Fruit fly (Drosophila melanogaster) whole organism, prepupa: ENCODE results near the gene CG33995.

ENCODE experiments used
- Blimp-1 ChIP-seq: fragments of 200-800 bp; sonication (Bioruptor generic); optimal IDR thresholded peaks from 3 replicates; lab custom pipeline; 2017; ENCODE audit warnings: missing biosample characterization, missing genetic modification characterization, mild to moderate bottlenecking, moderate library complexity, missing genetic modification reagents
- CG10631 ChIP-seq: fragments of 200-800 bp; sonication (Bioruptor generic); optimal IDR thresholded peaks from 2 replicates; lab custom pipeline; 2016; ENCODE audit warnings: missing biosample characterization, missing genetic modification characterization
- CG10669 ChIP-seq: fragments of 200-800 bp; sonication (Bioruptor generic); optimal IDR thresholded peaks from 3 replicates; lab custom pipeline; 2018; ENCODE audit warnings: missing biosample characterization, mild to moderate bottlenecking, missing genetic modification characterization, moderate library complexity
- CG11294 ChIP-seq: fragments of 200-800 bp; sonication (Bioruptor generic); IDR thresholded peaks from 2 replicates; pipeline ENCODE4 v1.3.6; 2022; ENCODE audit warnings: missing biosample characterization, missing genetic modification characterization
- CG11902 ChIP-seq: fragments of 200-800 bp; sonication (Bioruptor generic); optimal IDR thresholded peaks from 3 replicates; lab custom pipeline; 2016; ENCODE audit warnings: missing biosample characterization, missing genetic modification characterization
- CG1621 ChIP-seq: fragments of 200-800 bp; sonication (Bioruptor generic); optimal IDR thresholded peaks from 3 replicates; lab custom pipeline; 2018; ENCODE audit warnings: missing biosample characterization, mild to moderate bottlenecking, missing genetic modification characterization
- CG16779 ChIP-seq: fragments of 200-800 bp; sonication (Bioruptor generic); optimal IDR thresholded peaks from 3 replicates; lab custom pipeline; 2017; ENCODE audit warnings: missing biosample characterization, mild to moderate bottlenecking, missing genetic modification characterization
- CG3032 ChIP-seq: fragments of 200-800 bp; optimal IDR thresholded peaks from 2 replicates; lab custom pipeline; 2019; ENCODE audit warnings: missing biosample characterization, mild to moderate bottlenecking, missing genetic modification characterization, moderate library complexity
- CG31627 ChIP-seq: fragments of 200-800 bp; sonication (Bioruptor generic); optimal IDR thresholded peaks from 3 replicates; lab custom pipeline; 2016; ENCODE audit warnings: missing biosample characterization, missing genetic modification characterization
- CG32006 ChIP-seq: fragments of 200-800 bp; sonication (Bioruptor generic); optimal IDR thresholded peaks from 3 replicates; lab custom pipeline; 2017; ENCODE audit warnings: missing biosample characterization, mild to moderate bottlenecking, missing genetic modification characterization
- CG34406 ChIP-seq: fragments of 200-800 bp; sonication (Bioruptor generic); optimal IDR thresholded peaks from 3 replicates; lab custom pipeline; 2016; ENCODE audit warnings: missing biosample characterization, missing genetic modification characterization
- CG4318 ChIP-seq: fragments of 200-800 bp; sonication (Bioruptor generic); optimal IDR thresholded peaks from 3 replicates; lab custom pipeline; 2017; ENCODE audit warnings: missing biosample characterization, mild to moderate bottlenecking, missing genetic modification characterization
- CG6163 ChIP-seq: fragments of 200-800 bp; sonication (Bioruptor generic); IDR thresholded peaks from 3 replicates; pipeline ENCODE4 v1.3.6; 2022; ENCODE audit warnings: missing biosample characterization, missing genetic modification characterization
- CG6276 ChIP-seq: fragments of 200-800 bp; sonication (Bioruptor generic); optimal IDR thresholded peaks from 2 replicates; lab custom pipeline; 2017; ENCODE audit warnings: missing biosample characterization, mild to moderate bottlenecking, missing genetic modification characterization
- CG6792 ChIP-seq: fragments of 200-800 bp; sonication (Bioruptor generic); optimal IDR thresholded peaks from 3 replicates; lab custom pipeline; 2016; ENCODE audit warnings: missing biosample characterization, missing genetic modification characterization
- CG6808 ChIP-seq: fragments of 200-800 bp; sonication (Bioruptor generic); optimal IDR thresholded peaks from 3 replicates; lab custom pipeline; 2017; ENCODE audit warnings: missing biosample characterization, missing genetic modification characterization, mild to moderate bottlenecking, moderate library complexity, missing genetic modification reagents
- CG6854 ChIP-seq: fragments of 200-800 bp; sonication (Bioruptor generic); optimal IDR thresholded peaks from 2 replicates; lab custom pipeline; 2017; ENCODE audit warnings: missing biosample characterization, mild to moderate bottlenecking, missing genetic modification characterization
- CG7368 ChIP-seq: fragments of 200-800 bp; sonication (Bioruptor generic); optimal IDR thresholded peaks from 3 replicates; lab custom pipeline; 2016; ENCODE audit warnings: missing biosample characterization, missing genetic modification characterization
- CG8632 ChIP-seq: fragments of 200-800 bp; sonication (Bioruptor generic); optimal IDR thresholded peaks from 3 replicates; lab custom pipeline; 2016; ENCODE audit warnings: missing biosample characterization, missing genetic modification characterization
- CG9139 ChIP-seq: fragments of 200-800 bp; sonication (Bioruptor generic); optimal IDR thresholded peaks from 3 replicates; lab custom pipeline; 2017; ENCODE audit warnings: missing biosample characterization, mild to moderate bottlenecking, missing genetic modification characterization
- Eip78C ChIP-seq: fragments of 200-800 bp; sonication (Bioruptor generic); peaks from one replicate; lab custom pipeline; 2016; ENCODE audit warnings: missing biosample characterization, missing genetic modification characterization
- Eip93F ChIP-seq: fragments of 200-800 bp; sonication (Bioruptor generic); optimal IDR thresholded peaks from 2 replicates; lab custom pipeline; 2016; ENCODE audit warnings: missing biosample characterization, mild to moderate bottlenecking, missing genetic modification characterization
- Ets21C ChIP-seq: fragments of 200-800 bp; sonication (Bioruptor generic); optimal IDR thresholded peaks from 3 replicates; lab custom pipeline; 2016; ENCODE audit warnings: missing biosample characterization, missing genetic modification characterization
- Gug ChIP-seq: fragments of 200-800 bp; sonication (Bioruptor generic); IDR thresholded peaks from 2 replicates; pipeline ENCODE4 v1.3.6; 2022; ENCODE audit warnings: missing biosample characterization, missing genetic modification characterization
- Hr38 ChIP-seq: sonication (Bioruptor generic); optimal IDR thresholded peaks from 2 replicates; lab custom pipeline; 2016; ENCODE audit warnings: missing biosample characterization, missing genetic modification characterization
- Hr4 ChIP-seq: fragments of 200-800 bp; sonication (Bioruptor generic); optimal IDR thresholded peaks from 3 replicates; lab custom pipeline; 2016; ENCODE audit warnings: missing biosample characterization, missing genetic modification characterization
- Lpt ChIP-seq: fragments of 200-800 bp; sonication (Bioruptor generic); optimal IDR thresholded peaks from 3 replicates; lab custom pipeline; 2016; ENCODE audit warnings: missing biosample characterization, missing genetic modification characterization
- Met ChIP-seq: fragments of 200-800 bp; sonication (Bioruptor generic); optimal IDR thresholded peaks from 3 replicates; lab custom pipeline; 2016; ENCODE audit warnings: missing biosample characterization, missing genetic modification characterization
- OdsH ChIP-seq: fragments of 200-800 bp; sonication (Bioruptor generic); optimal IDR thresholded peaks from 3 replicates; lab custom pipeline; 2016; ENCODE audit warnings: missing biosample characterization, missing genetic modification characterization
- achi ChIP-seq: fragments of 200-800 bp; sonication (Bioruptor generic); optimal IDR thresholded peaks from 3 replicates; lab custom pipeline; 2016; ENCODE audit warnings: missing biosample characterization, missing genetic modification characterization
- dac ChIP-seq: fragments of 200-800 bp; sonication (Bioruptor generic); optimal IDR thresholded peaks from 2 replicates; lab custom pipeline; 2017; ENCODE audit warnings: missing biosample characterization, mild to moderate bottlenecking, missing genetic modification characterization
- dsx ChIP-seq: fragments of 200-800 bp; optimal IDR thresholded peaks from 3 replicates; lab custom pipeline; 2019; ENCODE audit warnings: missing biosample characterization, mild to moderate bottlenecking, missing genetic modification characterization, moderate library complexity; ENCODE audit not compliant: poor library complexity, severe bottlenecking
- eg ChIP-seq: fragments of 200-800 bp; sonication (Bioruptor generic); IDR thresholded peaks from 3 replicates; pipeline ENCODE4 v1.3.6; 2022; ENCODE audit warnings: missing biosample characterization, missing genetic modification characterization
- esn ChIP-seq: fragments of 200-800 bp; sonication (Bioruptor generic); optimal IDR thresholded peaks from 2 replicates; lab custom pipeline; 2016; ENCODE audit warnings: missing biosample characterization, mild to moderate bottlenecking, missing genetic modification characterization, moderate library complexity
- fd85E ChIP-seq: fragments of 200-800 bp; sonication (Bioruptor generic); optimal IDR thresholded peaks from 3 replicates; lab custom pipeline; 2016; ENCODE audit warnings: missing biosample characterization, missing genetic modification characterization
- fkh ChIP-seq: fragments of 200-800 bp; sonication (Bioruptor generic); optimal IDR thresholded peaks from 3 replicates; lab custom pipeline; 2017; ENCODE audit warnings: missing biosample characterization, mild to moderate bottlenecking, missing genetic modification characterization, moderate library complexity
- lz ChIP-seq: fragments of 200-800 bp; sonication (Bioruptor generic); optimal IDR thresholded peaks from 3 replicates; lab custom pipeline; 2016; ENCODE audit warnings: missing biosample characterization, missing genetic modification characterization
- net ChIP-seq: fragments of 200-800 bp; sonication (Bioruptor generic); optimal IDR thresholded peaks from 3 replicates; lab custom pipeline; 2016; ENCODE audit warnings: missing biosample characterization, missing genetic modification characterization
- pdm3 ChIP-seq: fragments of 200-800 bp; sonication (Bioruptor generic); optimal IDR thresholded peaks from 3 replicates; lab custom pipeline; 2016; ENCODE audit warnings: missing biosample characterization, missing genetic modification characterization
- salr ChIP-seq, 2 experiments: fragments of 200-800 bp; sonication (Bioruptor generic); optimal IDR thresholded peaks; 3 replicates each; lab custom pipeline; 2016 to 2018; ENCODE audit warnings: missing biosample characterization in 2 of 2, missing genetic modification characterization in 2 of 2, mild to moderate bottlenecking in 1 of 2
- spab ChIP-seq: fragments of 200-800 bp; sonication (Bioruptor generic); optimal IDR thresholded peaks from 2 replicates; lab custom pipeline; 2017; ENCODE audit warnings: missing biosample characterization, mild to moderate bottlenecking, missing genetic modification characterization, missing genetic modification reagents
- ss ChIP-seq, 2 experiments: fragments of 200-800 bp; sonication (Bioruptor generic); optimal IDR thresholded peaks; 2 replicates in 1 of 2; 3 replicates in 1 of 2; lab custom pipeline; 2017 to 2018; ENCODE audit warnings: mild to moderate bottlenecking in 2 of 2, missing biosample characterization in 2 of 2, missing genetic modification characterization in 2 of 2, moderate library complexity in 1 of 2
- svp ChIP-seq: fragments of 200-800 bp; sonication (Bioruptor generic); peaks from one replicate; lab custom pipeline; 2016; ENCODE audit warnings: missing biosample characterization, missing genetic modification characterization
- topi ChIP-seq: fragments of 200-800 bp; sonication (Bioruptor generic); optimal IDR thresholded peaks from 3 replicates; lab custom pipeline; 2016; ENCODE audit warnings: missing biosample characterization, missing genetic modification characterization

Gene CG33995

dm6 chr2L:5092145-5092544 lies 49.1 kb downstream of the CG33995 start (continued):
- TF ChIP-seq Lpt (GFP tag; lab: Kevin White, UChicago) (no peak), CG34406 (GFP tag; lab: Kevin White, UChicago) (no peak), fkh (GFP tag; lab: Kevin White, UChicago) (no peak), topi (GFP tag; lab: Kevin White, UChicago) (no peak), esn (GFP tag; lab: Kevin White, UChicago) (peak; percentile 38), Gug (GFP tag; lab: Robert Waterston, UW) (no peak), CG6276 (GFP tag; lab: Kevin White, UChicago) (no peak), Hr4 (peak; percentile 20), svp (peak; percentile 92), CG1621 (tag; lab: Kevin White, UChicago) (peak; percentile 6), CG8632 (GFP tag; lab: Kevin White, UChicago) (no peak), ss (GFP tag; optimal IDR thresholded peaks at IDR 0.05; lab: Kevin White, UChicago) (no peak), Eip93F (GFP tag; lab: Kevin White, UChicago) (no peak), CG32006 (GFP tag; lab: Kevin White, UChicago) (peak; percentile 20), CG9139 (GFP tag; lab: Kevin White, UChicago) (no peak), Blimp-1 (no peak), CG7368 (GFP tag; lab: Kevin White, UChicago) (no peak), CG3032 (peak; percentile 3), CG4318 (no peak), CG10631 (GFP tag; lab: Kevin White, UChicago) (peak; percentile 23), dsx (GFP tag; lab: Kevin White, UChicago) (no peak), CG6808 (GFP tag; lab: Kevin White, UChicago) (peak; percentile 29), net (GFP tag; lab: Kevin White, UChicago) (no peak), CG10669 (GFP tag; lab: Kevin White, UChicago) (peak; percentile 30)

- TF ChIP-seq topi (GFP tag; lab: Kevin White, UChicago) (no peak), net (GFP tag; lab: Kevin White, UChicago) (no peak), Met (GFP tag; lab: Kevin White, UChicago) (no peak), CG16779 (tag; lab: Kevin White, UChicago) (no peak), Hr38 (GFP tag; lab: Kevin White, UChicago) (no peak)
Measured at dm6 chr2L:5092597-5092991, 49.5 kb downstream of the CG33995 start.

- TF ChIP-seq Met (GFP tag; lab: Kevin White, UChicago): peak; percentile 15
- no peak for TF ChIP-seq spab (GFP tag; lab: Kevin White, UChicago)
- TF ChIP-seq ss (GFP tag; optimal IDR thresholded peaks at IDR 0.05; lab: Kevin White, UChicago): peak; percentile 9 to 52
- no peak for TF ChIP-seq Hr38 (GFP tag; lab: Kevin White, UChicago)
- peak; percentile 46 for TF ChIP-seq CG16779 (tag; lab: Kevin White, UChicago)
- peak; percentile 32; the same call in 1 of the 3 replicates for TF ChIP-seq eg
- no peak for TF ChIP-seq CG9139 (GFP tag; lab: Kevin White, UChicago)
- peak; percentile 36 for TF ChIP-seq CG6854
- TF ChIP-seq Hr4: no peak
- TF ChIP-seq Blimp-1: no peak
- peak; percentile 78 for TF ChIP-seq fkh (GFP tag; lab: Kevin White, UChicago)
- no peak for TF ChIP-seq CG11294 (GFP tag; lab: Robert Waterston, UW)
- TF ChIP-seq CG34406 (GFP tag; lab: Kevin White, UChicago): no peak
- TF ChIP-seq Lpt (GFP tag; lab: Kevin White, UChicago): no peak
- TF ChIP-seq fd85E (GFP tag; lab: Kevin White, UChicago): no peak
- TF ChIP-seq salr (GFP tag; optimal IDR thresholded peaks at IDR 0.05; lab: Kevin White, UChicago): peak in 1 of 2 experiments; percentile 2
- TF ChIP-seq CG6792: peak; percentile 10
- no peak for TF ChIP-seq Gug (GFP tag; lab: Robert Waterston, UW)
- TF ChIP-seq CG31627: no peak
- no peak for TF ChIP-seq achi (GFP tag; lab: Kevin White, UChicago)
- no peak for TF ChIP-seq CG11902 (GFP tag; lab: Kevin White, UChicago)
- TF ChIP-seq svp: peak; percentile 70
- no peak for TF ChIP-seq dac (GFP tag; lab: Kevin White, UChicago)
- peak; percentile 67 for TF ChIP-seq CG1621 (tag; lab: Kevin White, UChicago)
- TF ChIP-seq net (GFP tag; lab: Kevin White, UChicago): peak; percentile 20
- TF ChIP-seq CG10669 (GFP tag; lab: Kevin White, UChicago): no peak
- no peak for TF ChIP-seq Ets21C (GFP tag; lab: Kevin White, UChicago)
- peak; percentile 73 for TF ChIP-seq Eip78C
- no peak for TF ChIP-seq CG6163
- TF ChIP-seq pdm3 (GFP tag; lab: Kevin White, UChicago): no peak
- no peak for TF ChIP-seq OdsH (GFP tag; lab: Kevin White, UChicago)
- no peak for TF ChIP-seq CG3032
- peak; percentile 6 for TF ChIP-seq lz (GFP tag; lab: Kevin White, UChicago)
Measured at dm6 chr2L:5092992-5093695, 50.1 kb downstream of the CG33995 start, which contains the start of gene Pgant5. TSS of gene Pgant5 (minus strand) at chr2L:5093592.
